Fruit fly (Drosophila melanogaster): ENCODE data around the gene CG13102.

DNA sequence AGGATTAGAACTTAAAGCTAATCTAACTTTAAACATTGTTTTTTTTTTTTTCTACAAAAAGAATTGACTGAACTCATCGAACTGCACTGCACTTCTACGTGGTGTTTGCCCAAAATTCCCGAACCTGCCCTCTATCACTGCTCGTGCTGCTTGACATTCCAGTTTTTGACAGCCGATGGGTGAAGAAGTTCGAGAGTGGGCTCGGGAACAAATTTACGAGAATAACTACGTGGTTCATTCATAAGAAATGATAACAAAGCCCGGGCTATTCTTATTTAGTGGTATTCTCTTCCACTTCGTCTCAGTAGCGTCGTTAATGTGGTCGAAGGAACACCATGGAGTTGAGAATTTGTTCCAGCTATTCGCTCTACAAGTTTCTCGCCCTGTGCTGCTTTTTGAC is 44.8 kb upstream of the CG13102 start, which contains the start of gene CG18088:
- TF ChIP-seq psq (optimal IDR thresholded peaks at IDR 0.05) (no peak), Sin3A (optimal IDR thresholded peaks at IDR 0.05) (no peak), ttk (optimal IDR thresholded peaks at IDR 0.05) (no peak), Myc (optimal IDR thresholded peaks at IDR 0.05) (no peak), h (optimal IDR thresholded peaks at IDR 0.05) (no peak), insv (optimal IDR thresholded peaks at IDR 0.05) (no peak)
